Worm (Caenorhabditis elegans): ENCODE data around the gene C34D1.4.

DNA sequence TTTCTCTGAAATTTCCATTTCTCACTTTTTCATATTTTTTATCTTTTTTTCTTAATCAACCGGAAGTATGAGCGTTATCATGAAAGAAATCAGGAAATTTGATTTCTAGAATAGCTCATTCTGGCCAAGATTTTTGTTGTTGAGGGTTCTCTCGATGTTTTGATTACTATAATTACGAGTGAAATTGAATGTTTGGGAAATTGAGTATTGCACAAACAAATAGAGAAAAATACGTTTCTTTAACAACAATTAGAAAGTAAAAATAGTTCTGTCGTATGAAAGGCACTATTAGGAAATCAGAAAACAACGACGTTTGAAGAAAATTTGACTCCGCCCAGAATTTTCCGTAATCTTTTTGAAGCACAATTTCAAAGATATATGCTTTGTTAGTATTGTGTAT is 40.3 kb upstream of the C34D1.4 start:
- TF ChIP-seq nhr-237 (tag; optimal IDR thresholded peaks at IDR 0.05): no peak
- no peak for TF ChIP-seq ceh-82 (tag; optimal IDR thresholded peaks at IDR 0.05)
- TF ChIP-seq skn-1 (tag; optimal IDR thresholded peaks at IDR 0.05): no peak
- TF ChIP-seq elt-1 (tag; optimal IDR thresholded peaks at IDR 0.05): no peak
- no peak for TF ChIP-seq ceh-16 (tag; optimal IDR thresholded peaks at IDR 0.05)
- no peak for TF ChIP-seq nhr-6 (tag; optimal IDR thresholded peaks at IDR 0.05)
- no peak for TF ChIP-seq snpc-4 (tag; optimal IDR thresholded peaks at IDR 0.05)
- no peak for TF ChIP-seq fos-1 (tag; optimal IDR thresholded peaks at IDR 0.05)
- TF ChIP-seq R02D3.7 (tag; optimal IDR thresholded peaks at IDR 0.05): no peak
- no peak for TF ChIP-seq C34F6.9 (tag; optimal IDR thresholded peaks at IDR 0.05)
- no peak for TF ChIP-seq aly-2 (tag; optimal IDR thresholded peaks at IDR 0.05)
- TF ChIP-seq mdl-1 (tag; optimal IDR thresholded peaks at IDR 0.05): no peak
- no peak for TF ChIP-seq unc-39 (tag; optimal IDR thresholded peaks at IDR 0.05)

Measured in whole organism, L2 larva.